Fruit fly (Drosophila melanogaster) whole organism, embryonic: ENCODE results near the gene CG13074.

ENCODE experiments used
- Blimp-1 ChIP-seq: fragments of 200-800 bp; sonication (Bioruptor generic); optimal IDR thresholded peaks from 3 replicates; lab custom pipeline; 2018; ENCODE audit warnings: missing biosample characterization, missing genetic modification characterization, mild to moderate bottlenecking, moderate library complexity, missing genetic modification reagents
- Bteb2 ChIP-seq: fragments of 200-800 bp; sonication (Bioruptor generic); optimal IDR thresholded peaks from 2 replicates; lab custom pipeline; 2016; ENCODE audit warnings: missing biosample characterization, missing genetic modification characterization
- CG10147 ChIP-seq: fragments of 200-800 bp; sonication (Bioruptor generic); optimal IDR thresholded peaks from 2 replicates; lab custom pipeline; 2019; ENCODE audit warnings: missing biosample characterization, mild to moderate bottlenecking, missing genetic modification characterization, moderate library complexity
- CG10274 ChIP-seq: fragments of 200-800 bp; sonication (Bioruptor generic); optimal IDR thresholded peaks from 3 replicates; lab custom pipeline; 2017; ENCODE audit warnings: missing biosample characterization, mild to moderate bottlenecking, missing genetic modification characterization
- CG10462 ChIP-seq: fragments of 200-800 bp; sonication (Bioruptor generic); optimal IDR thresholded peaks from 2 replicates; lab custom pipeline; 2016; ENCODE audit warnings: missing biosample characterization, missing genetic modification characterization
- CG11504 ChIP-seq: fragments of 200-800 bp; sonication (Bioruptor generic); optimal IDR thresholded peaks from 3 replicates; lab custom pipeline; 2019; ENCODE audit warnings: missing biosample characterization, mild to moderate bottlenecking, missing genetic modification characterization, moderate library complexity
- CG11560 ChIP-seq: fragments of 200-800 bp; sonication (Bioruptor generic); IDR thresholded peaks from 3 replicates; pipeline ENCODE4 v1.3.6; 2022; ENCODE audit warnings: missing biosample characterization, missing genetic modification characterization
- CG11695 ChIP-seq: fragments of 200-800 bp; sonication (Bioruptor generic); IDR thresholded peaks from 3 replicates; pipeline ENCODE4 v1.3.6; 2022; ENCODE audit warnings: missing biosample characterization, missing genetic modification characterization
- CG1233 ChIP-seq: fragments of 200-800 bp; sonication (Bioruptor generic); optimal IDR thresholded peaks from 4 replicates; lab custom pipeline; 2018; ENCODE audit warnings: missing biosample characterization, mild to moderate bottlenecking, missing genetic modification characterization
- CG13123 ChIP-seq: fragments of 200-800 bp; sonication (Bioruptor generic); optimal IDR thresholded peaks from 2 replicates; lab custom pipeline; 2016; ENCODE audit warnings: missing biosample characterization, missing genetic modification characterization
- CG17829 ChIP-seq: fragments of 200-800 bp; optimal IDR thresholded peaks from 2 replicates; lab custom pipeline; 2019; ENCODE audit warnings: missing biosample characterization, mild to moderate bottlenecking, missing genetic modification characterization, moderate library complexity
- CG30403 ChIP-seq: fragments of 200-800 bp; sonication (Bioruptor generic); optimal IDR thresholded peaks from 3 replicates; lab custom pipeline; 2016; ENCODE audit warnings: missing biosample characterization, missing genetic modification characterization
- CG32767 ChIP-seq: fragments of 200-800 bp; sonication (Bioruptor generic); IDR thresholded peaks from 2 replicates; pipeline ENCODE4 v1.3.6; 2022; ENCODE audit warnings: missing biosample characterization, missing genetic modification characterization
- CG4424 ChIP-seq: fragments of 200-800 bp; sonication (Bioruptor generic); optimal IDR thresholded peaks from 3 replicates; lab custom pipeline; 2016; ENCODE audit warnings: missing biosample characterization, missing genetic modification characterization
- CG4730 ChIP-seq: fragments of 200-800 bp; sonication (Bioruptor generic); IDR thresholded peaks from 2 replicates; pipeline ENCODE4 v1.3.6; 2022; ENCODE audit warnings: missing biosample characterization, missing genetic modification characterization
- CG5180 ChIP-seq: fragments of 200-800 bp; sonication (Bioruptor generic); optimal IDR thresholded peaks from 3 replicates; lab custom pipeline; 2017; ENCODE audit warnings: missing biosample characterization, missing genetic modification characterization, mild to moderate bottlenecking, moderate library complexity, missing genetic modification reagents
- CG5245 ChIP-seq: fragments of 200-800 bp; sonication (Bioruptor generic); optimal IDR thresholded peaks from 3 replicates; lab custom pipeline; 2016; ENCODE audit warnings: missing biosample characterization, missing genetic modification characterization
- CG6689 ChIP-seq: fragments of 200-800 bp; sonication (Bioruptor generic); IDR thresholded peaks from 2 replicates; pipeline ENCODE4 v1.3.6; 2022; ENCODE audit warnings: missing biosample characterization, missing genetic modification characterization
- CG7357 ChIP-seq: fragments of 200-800 bp; sonication (Bioruptor generic); IDR thresholded peaks from 3 replicates; pipeline ENCODE4 v1.3.6; 2022; ENCODE audit warnings: missing biosample characterization, missing genetic modification characterization
- CG8281 ChIP-seq: fragments of 200-800 bp; sonication (Bioruptor generic); optimal IDR thresholded peaks from 2 replicates; lab custom pipeline; 2018; ENCODE audit warnings: missing biosample characterization, mild to moderate bottlenecking, missing genetic modification characterization, moderate library complexity
- Chrac-16 ChIP-seq: fragments of 200-800 bp; sonication (Bioruptor generic); optimal IDR thresholded peaks from 3 replicates; lab custom pipeline; 2016; ENCODE audit warnings: missing biosample characterization, missing genetic modification characterization
- CoRest ChIP-seq: fragments of 200-800 bp; sonication (Bioruptor generic); optimal IDR thresholded peaks from 3 replicates; lab custom pipeline; 2018; ENCODE audit warnings: missing biosample characterization, mild to moderate bottlenecking, missing genetic modification characterization, moderate library complexity
- D19A ChIP-seq: fragments of 200-800 bp; optimal IDR thresholded peaks from 3 replicates; lab custom pipeline; 2019; ENCODE audit warnings: missing biosample characterization, mild to moderate bottlenecking, missing genetic modification characterization, moderate library complexity
- Eip74EF ChIP-seq, 2 experiments: fragments of 200-800 bp in 1 of 2; fragments of >200 bp in 1 of 2; sonication (Bioruptor generic) in 1 of 2; optimal IDR thresholded peaks; 2 replicates each; lab custom pipeline; 2017 to 2019; ENCODE audit warnings: missing biosample characterization in 2 of 2, missing genetic modification characterization in 2 of 2, mild to moderate bottlenecking in 1 of 2, moderate library complexity in 1 of 2
- Elba2 ChIP-seq: fragments of 200-800 bp; sonication (Bioruptor generic); optimal IDR thresholded peaks from 3 replicates; lab custom pipeline; 2016; ENCODE audit warnings: missing biosample characterization, missing genetic modification characterization
- HHEX ChIP-seq: fragments of 200-800 bp; sonication (Bioruptor generic); optimal IDR thresholded peaks from 3 replicates; lab custom pipeline; 2017; ENCODE audit warnings: missing biosample characterization, mild to moderate bottlenecking, missing genetic modification characterization, missing genetic modification reagents
- HLH3B ChIP-seq: fragments of 200-800 bp; sonication (Bioruptor generic); IDR thresholded peaks from 2 replicates; pipeline ENCODE4 v1.3.6; 2022; ENCODE audit warnings: missing biosample characterization, missing genetic modification characterization
- Hmr ChIP-seq: fragments of 200-800 bp; sonication (Bioruptor generic); optimal IDR thresholded peaks from 3 replicates; lab custom pipeline; 2017; ENCODE audit warnings: mild to moderate bottlenecking, missing biosample characterization, missing genetic modification reagents, missing genetic modification characterization
- Mrtf ChIP-seq: fragments of 200-800 bp; sonication (Bioruptor generic); IDR thresholded peaks from 3 replicates; pipeline ENCODE4 v1.3.6; 2022; ENCODE audit warnings: missing biosample characterization, missing genetic modification characterization
- Optix ChIP-seq: fragments of 200-800 bp; sonication (Bioruptor generic); IDR thresholded peaks from 3 replicates; pipeline ENCODE4 v1.3.6; 2022; ENCODE audit warnings: missing biosample characterization, missing genetic modification characterization
- PHDP ChIP-seq: fragments of 200-800 bp; sonication (Bioruptor generic); optimal IDR thresholded peaks from 3 replicates; lab custom pipeline; 2018; ENCODE audit warnings: missing biosample characterization, mild to moderate bottlenecking, missing genetic modification characterization, moderate library complexity
- Ptx1 ChIP-seq: fragments of 200-800 bp; sonication (Bioruptor generic); IDR thresholded peaks from 2 replicates; pipeline ENCODE4 v1.3.6; 2022; ENCODE audit warnings: missing biosample characterization, missing genetic modification characterization
- Six4 ChIP-seq: fragments of 200-800 bp; sonication (Bioruptor generic); optimal IDR thresholded peaks from 2 replicates; lab custom pipeline; 2016; ENCODE audit warnings: missing biosample characterization, missing genetic modification characterization
- Sox100B ChIP-seq: fragments of 200-800 bp; sonication (Bioruptor generic); optimal IDR thresholded peaks from 3 replicates; lab custom pipeline; 2018; ENCODE audit warnings: missing biosample characterization, mild to moderate bottlenecking, missing genetic modification characterization
- Sox102F ChIP-seq: fragments of 200-800 bp; sonication (Bioruptor generic); optimal IDR thresholded peaks from 2 replicates; lab custom pipeline; 2018; ENCODE audit warnings: missing biosample characterization, mild to moderate bottlenecking, missing genetic modification characterization, moderate library complexity
- Xrp1 ChIP-seq: fragments of 200-800 bp; sonication (Bioruptor generic); IDR thresholded peaks from 2 replicates; pipeline ENCODE4 v1.3.6; 2022; ENCODE audit warnings: missing biosample characterization, missing genetic modification characterization
- ap ChIP-seq: fragments of 200-800 bp; sonication (Bioruptor generic); IDR thresholded peaks from 2 replicates; pipeline ENCODE4 v1.3.6; 2022; ENCODE audit warnings: missing biosample characterization, missing genetic modification characterization
- bsh ChIP-seq, 2 experiments: fragments of 200-800 bp; sonication (Bioruptor generic); optimal IDR thresholded peaks; 2 replicates each; lab custom pipeline; 2017 to 2018; ENCODE audit warnings: mild to moderate bottlenecking in 2 of 2, missing biosample characterization in 2 of 2, missing genetic modification characterization in 2 of 2, moderate library complexity in 1 of 2
- chif ChIP-seq, 2 experiments: fragments of 200-800 bp; sonication (Bioruptor generic); optimal IDR thresholded peaks; 3 replicates each; lab custom pipeline; 2016; ENCODE audit warnings: missing biosample characterization in 2 of 2, missing genetic modification characterization in 2 of 2
- disco-r ChIP-seq: fragments of 200-800 bp; sonication (Bioruptor generic); optimal IDR thresholded peaks from 2 replicates; lab custom pipeline; 2016; ENCODE audit warnings: missing biosample characterization, missing genetic modification characterization
- dpn ChIP-seq, 2 experiments: fragments of 200-800 bp; sonication (Bioruptor generic); optimal IDR thresholded peaks; 3 replicates each; lab custom pipeline; 2016; ENCODE audit warnings: missing biosample characterization in 2 of 2, missing genetic modification characterization in 2 of 2
- grau ChIP-seq: fragments of 200-800 bp; optimal IDR thresholded peaks from 3 replicates; lab custom pipeline; 2019; ENCODE audit warnings: missing biosample characterization, mild to moderate bottlenecking, missing genetic modification characterization, moderate library complexity
- hkb ChIP-seq, 2 experiments: fragments of 200-800 bp in 1 of 2; fragments of >200 bp in 1 of 2; sonication (Bioruptor generic) in 1 of 2; IDR thresholded peaks in 1 of 2; optimal IDR thresholded peaks in 1 of 2; 2 replicates each; pipeline versions ENCODE4 v1.3.6 to Lab custom; 2017 to 2022; ENCODE audit warnings: missing biosample characterization in 1 of 2, missing genetic modification characterization in 1 of 2
- kah ChIP-seq: fragments of 200-800 bp; sonication (Bioruptor generic); optimal IDR thresholded peaks from 2 replicates; lab custom pipeline; 2018; ENCODE audit warnings: missing biosample characterization, mild to moderate bottlenecking, missing genetic modification characterization
- nau ChIP-seq: fragments of 200-800 bp; sonication (Bioruptor generic); optimal IDR thresholded peaks from 3 replicates; lab custom pipeline; 2017; ENCODE audit warnings: missing biosample characterization, mild to moderate bottlenecking, missing genetic modification characterization, missing genetic modification reagents
- run ChIP-seq: fragments of 200-800 bp; sonication (Bioruptor generic); optimal IDR thresholded peaks from 3 replicates; lab custom pipeline; 2018; ENCODE audit warnings: missing biosample characterization, mild to moderate bottlenecking, missing genetic modification characterization
- tin ChIP-seq: fragments of 200-800 bp; sonication (Bioruptor generic); optimal IDR thresholded peaks from 3 replicates; lab custom pipeline; 2016; ENCODE audit warnings: missing biosample characterization, missing genetic modification characterization
- tio ChIP-seq: fragments of 200-800 bp; sonication (Bioruptor generic); optimal IDR thresholded peaks from 2 replicates; lab custom pipeline; 2017; ENCODE audit warnings: missing biosample characterization, missing genetic modification characterization, inconsistent platforms
- trh ChIP-seq: fragments of 200-800 bp; sonication (Bioruptor generic); optimal IDR thresholded peaks from 2 replicates; lab custom pipeline; 2016; ENCODE audit warnings: missing biosample characterization, missing genetic modification characterization

Gene CG13074

dm6 chr3L:16054095-16054494 is 43.2 kb downstream of the CG13074 start (continued):
- TF ChIP-seq CG11695 (GFP tag; lab: Robert Waterston, UW) (peak; percentile 64), Blimp-1 (peak; percentile 58), kah (GFP tag; lab: Kevin White, UChicago) (peak; percentile 9), HLH3B (peak; percentile 18; the same call in 1 of the 2 replicates), run (peak; percentile 12), CG10147 (GFP tag; lab: Kevin White, UChicago) (peak; percentile 38), grau (tag; lab: Kevin White, UChicago) (peak; percentile 64), CG4730 (GFP tag; lab: Robert Waterston, UW) (no peak), tio (peak; percentile 14), Hmr (peak; percentile 48), chif (GFP tag; optimal IDR thresholded peaks at IDR 0.05; lab: Kevin White, UChicago) (peak; percentile 10 to 27), Mrtf (GFP tag; lab: Robert Waterston, UW) (0 out of 3 replicates have a peak, but pooled peaks have one; percentile 39), CG10274 (no peak), Eip74EF (GFP tag; optimal IDR thresholded peaks at IDR 0.05; lab: Kevin White, UChicago) (peak in 1 of 2 experiments; percentile 68), CG5180 (peak; percentile 17), Chrac-16 (GFP tag; lab: Kevin White, UChicago) (peak; percentile 12), CG11560 (tag; lab: Robert Waterston, UW) (no peak), HHEX (GFP tag; lab: Kevin White, UChicago) (peak; percentile 14), CG1233 (no peak), nau (peak; percentile 2), CG7357 (no peak), CG4424 (peak; percentile 50), Ptx1 (GFP tag; lab: Robert Waterston, UW) (peak; percentile 65), Xrp1 (GFP tag; lab: Robert Waterston, UW) (0 out of 2 replicates have a peak, but pooled peaks have one; percentile 44), tin (peak; percentile 30), Six4 (peak; percentile 14), CG30403 (GFP tag; lab: Kevin White, UChicago) (peak; percentile 50), hkb (optimal IDR thresholded peaks at IDR 0.05; lab: Kevin White, UChicago) (no peak), hkb (GFP tag; IDR thresholded peaks at IDR 0.05; lab: Robert Waterston, UW) (peak; percentile 61), bsh (GFP tag; optimal IDR thresholded peaks at IDR 0.05; lab: Kevin White, UChicago) (peak in 1 of 2 experiments; percentile 53), CG32767 (GFP tag; lab: Robert Waterston, UW) (0 out of 2 replicates have a peak, but pooled peaks have one; percentile 29), CG6689 (GFP tag; lab: Robert Waterston, UW) (peak; percentile 71), D19A (tag; lab: Kevin White, UChicago) (peak; percentile 47), dpn (GFP tag; optimal IDR thresholded peaks at IDR 0.05; lab: Kevin White, UChicago) (peak in 1 of 2 experiments; percentile 38), Elba2 (no peak), CG8281 (tag; lab: Kevin White, UChicago) (no peak), Sox102F (GFP tag; lab: Kevin White, UChicago) (peak; percentile 72), CG10462 (GFP tag; lab: Kevin White, UChicago) (peak; percentile 2), ap (peak; percentile 35; the same call in 1 of the 2 replicates), PHDP (peak; percentile 49), disco-r (no peak), CG5245 (GFP tag; lab: Kevin White, UChicago) (peak; percentile 8), CoRest (peak; percentile 64), CG11504 (tag; lab: Kevin White, UChicago) (peak; percentile 76), trh (GFP tag; lab: Kevin White, UChicago) (no peak), CG13123 (GFP tag; lab: Kevin White, UChicago) (no peak), Optix (GFP tag; lab: Robert Waterston, UW) (0 out of 3 replicates have a peak, but pooled peaks have one; percentile 18), CG17829 (tag; lab: Kevin White, UChicago) (peak; percentile 57), Bteb2 (GFP tag; lab: Kevin White, UChicago) (peak; percentile 8), Sox100B (peak; percentile 53)
